3 fruit fly cellular contexts compared by ENCODE assay signal in the genomic region with DNA sequence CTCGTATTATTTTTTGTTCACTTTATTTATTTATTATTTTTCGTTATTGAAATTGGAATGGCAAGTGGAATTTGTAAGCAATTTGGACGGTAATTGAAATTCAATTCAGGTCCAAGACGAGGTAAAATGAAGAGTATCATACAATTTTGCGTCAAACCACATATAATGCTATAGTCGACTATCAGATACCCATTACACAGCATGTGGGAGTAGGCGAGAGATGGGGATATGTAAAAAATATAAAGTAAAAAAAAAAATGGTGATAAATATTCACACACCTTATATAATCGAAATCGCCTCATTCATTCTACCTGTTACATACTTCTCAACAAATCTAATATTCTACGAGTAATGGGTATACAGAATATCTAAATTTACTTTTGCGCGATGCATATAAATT.
TF ChIP-seq lines count a peak whose summit lies in the region.

No protein-coding gene starts in this region.

TF ChIP-seq in whole organism, embryonic, 481 proteins besides CTCF, POLR2A, EP300 and RAD21 (continued from another document):
- TF ChIP-seq Scr (GFP tag; IDR thresholded peaks at IDR 0.05; lab: Robert Waterston, UW; ENCODE audit: partially characterized antibody) (peak; percentile 56), CG34224 (GFP tag; IDR thresholded peaks at IDR 0.05; lab: Robert Waterston, UW; ENCODE audit: partially characterized antibody) (peak; percentile 58; the same call in 1 of the 3 replicates), Xbp1 (GFP tag; optimal IDR thresholded peaks at IDR 0.05; lab: Kevin White, UChicago) (peak; percentile 22), Dll (GFP tag; IDR thresholded peaks at IDR 0.05; lab: Robert Waterston, UW; ENCODE audit: partially characterized antibody) (peak; percentile 24; the same call in 1 of the 4 replicates), lbe (GFP tag; optimal IDR thresholded peaks at IDR 0.05; lab: Kevin White, UChicago) (peak; percentile 29), bsh (GFP tag; optimal IDR thresholded peaks at IDR 0.05; lab: Kevin White, UChicago) (peak in 1 of 2 experiments; percentile 4), CG11398 (GFP tag; optimal IDR thresholded peaks at IDR 0.05; lab: Kevin White, UChicago) (no peak), ato (GFP tag; IDR thresholded peaks at IDR 0.05; lab: Robert Waterston, UW; ENCODE audit: partially characterized antibody) (peak; percentile 49; the same call in 1 of the 2 replicates), D19B (GFP tag; optimal IDR thresholded peaks at IDR 0.05; lab: Kevin White, UChicago) (peak; percentile 81), Sox102F (GFP tag; optimal IDR thresholded peaks at IDR 0.05; lab: Kevin White, UChicago) (peak; percentile 31), grau (tag; optimal IDR thresholded peaks at IDR 0.05; lab: Kevin White, UChicago) (peak; percentile 1), Oli (tag; optimal IDR thresholded peaks at IDR 0.05; lab: Kevin White, UChicago) (peak; percentile 4), bcd (GFP tag; optimal IDR thresholded peaks at IDR 0.05; lab: Kevin White, UChicago) (no peak), nerfin-2 (GFP tag; IDR thresholded peaks at IDR 0.05; lab: Robert Waterston, UW; ENCODE audit: partially characterized antibody) (peak; percentile 71), Bgb (GFP tag; IDR thresholded peaks at IDR 0.05; lab: Robert Waterston, UW; ENCODE audit: partially characterized antibody) (peak; percentile 38), HLH4C (GFP tag; IDR thresholded peaks at IDR 0.05; lab: Robert Waterston, UW; ENCODE audit: partially characterized antibody) (peak; percentile 87), mld (GFP tag; IDR thresholded peaks at IDR 0.05; lab: Robert Waterston, UW; ENCODE audit: partially characterized antibody) (peak; percentile 56; the same call in 1 of the 3 replicates), CG11504 (tag; optimal IDR thresholded peaks at IDR 0.05; lab: Kevin White, UChicago) (peak; percentile 17), Ssrp (tag; optimal IDR thresholded peaks at IDR 0.05; lab: Kevin White, UChicago) (peak; percentile 4), row (GFP tag; IDR thresholded peaks at IDR 0.05; lab: Robert Waterston, UW) (peak; percentile 40; the same call in 2 of the 3 replicates), gem (tag; optimal IDR thresholded peaks at IDR 0.05; lab: Kevin White, UChicago) (peak; percentile 20), CG12769 (tag; optimal IDR thresholded peaks at IDR 0.05; lab: Kevin White, UChicago) (peak; percentile 1), Meics (GFP tag; optimal IDR thresholded peaks at IDR 0.05; lab: Kevin White, UChicago) (no peak), hb (GFP tag; IDR thresholded peaks at IDR 0.05; lab: Robert Waterston, UW; ENCODE audit: partially characterized antibody) (peak; percentile 64; the same call in 1 of the 3 replicates), ase (GFP tag; IDR thresholded peaks at IDR 0.05; lab: Robert Waterston, UW) (no peak)
TF ChIP-seq in whole organism, embryonic: peak in this region for 37.

TF ChIP-seq in whole organism, prepupa, 60 proteins besides CTCF, POLR2A, EP300 and RAD21 (continued from another document):
- TF ChIP-seq CG34406 (GFP tag; optimal IDR thresholded peaks at IDR 0.05; lab: Kevin White, UChicago) = no peak
- TF ChIP-seq Hr4 (GFP tag; optimal IDR thresholded peaks at IDR 0.05; lab: Kevin White, UChicago) = no peak
- TF ChIP-seq Hr39 (GFP tag; optimal IDR thresholded peaks at IDR 0.05; lab: Kevin White, UChicago) = peak; percentile 8
- no peak for TF ChIP-seq OdsH (GFP tag; optimal IDR thresholded peaks at IDR 0.05; lab: Kevin White, UChicago)
- no peak for TF ChIP-seq achi (GFP tag; optimal IDR thresholded peaks at IDR 0.05; lab: Kevin White, UChicago)
- TF ChIP-seq pdm3 (GFP tag; optimal IDR thresholded peaks at IDR 0.05; lab: Kevin White, UChicago) = no peak
- no peak for TF ChIP-seq CG7368 (GFP tag; optimal IDR thresholded peaks at IDR 0.05; lab: Kevin White, UChicago)
- peak; percentile 23 for TF ChIP-seq topi (GFP tag; optimal IDR thresholded peaks at IDR 0.05; lab: Kevin White, UChicago)
- TF ChIP-seq cyc (GFP tag; optimal IDR thresholded peaks at IDR 0.05; lab: Kevin White, UChicago) = peak; percentile 4
- no peak for TF ChIP-seq Ets21C (GFP tag; optimal IDR thresholded peaks at IDR 0.05; lab: Kevin White, UChicago)
- TF ChIP-seq dsx (GFP tag; optimal IDR thresholded peaks at IDR 0.05; lab: Kevin White, UChicago; ENCODE audit: poor library complexity, severe bottlenecking) = no peak
- no peak for TF ChIP-seq CG3919 (GFP tag; optimal IDR thresholded peaks at IDR 0.05; lab: Kevin White, UChicago)
- no peak for TF ChIP-seq CG9139 (GFP tag; optimal IDR thresholded peaks at IDR 0.05; lab: Kevin White, UChicago)
- TF ChIP-seq Eip93F (GFP tag; optimal IDR thresholded peaks at IDR 0.05; lab: Kevin White, UChicago) = no peak
- peak; percentile 3 for TF ChIP-seq Sox102F (GFP tag; optimal IDR thresholded peaks at IDR 0.05; lab: Kevin White, UChicago)
- no peak for TF ChIP-seq CG16779 (tag; optimal IDR thresholded peaks at IDR 0.05; lab: Kevin White, UChicago)
- TF ChIP-seq CG6276 (GFP tag; optimal IDR thresholded peaks at IDR 0.05; lab: Kevin White, UChicago) = no peak
- no peak for TF ChIP-seq Blimp-1 (GFP tag; optimal IDR thresholded peaks at IDR 0.05; lab: Kevin White, UChicago)
- TF ChIP-seq CG8319 (GFP tag; optimal IDR thresholded peaks at IDR 0.05; lab: Kevin White, UChicago) = no peak
- no peak for TF ChIP-seq fd85E (GFP tag; optimal IDR thresholded peaks at IDR 0.05; lab: Kevin White, UChicago)
- peak; percentile 10 for TF ChIP-seq lz (GFP tag; optimal IDR thresholded peaks at IDR 0.05; lab: Kevin White, UChicago)
- TF ChIP-seq CG8119 (GFP tag; IDR thresholded peaks at IDR 0.05; lab: Robert Waterston, UW) = no peak
- no peak for TF ChIP-seq CG3032 (tag; optimal IDR thresholded peaks at IDR 0.05; lab: Kevin White, UChicago)
- no peak for TF ChIP-seq fd59A (GFP tag; optimal IDR thresholded peaks at IDR 0.05; lab: Kevin White, UChicago)
- TF ChIP-seq net (GFP tag; optimal IDR thresholded peaks at IDR 0.05; lab: Kevin White, UChicago) = no peak
- TF ChIP-seq CG6808 (GFP tag; optimal IDR thresholded peaks at IDR 0.05; lab: Kevin White, UChicago) = no peak
- TF ChIP-seq CG1621 (tag; optimal IDR thresholded peaks at IDR 0.05; lab: Kevin White, UChicago) = no peak
- no peak for TF ChIP-seq Gug (GFP tag; IDR thresholded peaks at IDR 0.05; lab: Robert Waterston, UW)
- no peak for TF ChIP-seq CG11294 (GFP tag; IDR thresholded peaks at IDR 0.05; lab: Robert Waterston, UW)

TF ChIP-seq in whole organism, wandering third instar larva, 38 proteins besides CTCF, POLR2A, EP300 and RAD21 (continued from another document):
- TF ChIP-seq CG9705 (GFP tag; optimal IDR thresholded peaks at IDR 0.05; lab: Kevin White, UChicago) = no peak
- TF ChIP-seq foxo (GFP tag; optimal IDR thresholded peaks at IDR 0.05; lab: Kevin White, UChicago) = peak in 1 of 2 experiments; percentile 56
- TF ChIP-seq OdsH (GFP tag; optimal IDR thresholded peaks at IDR 0.05; lab: Kevin White, UChicago) = peak; percentile 54
- peak; percentile 69 for TF ChIP-seq h (GFP tag; optimal IDR thresholded peaks at IDR 0.05; lab: Kevin White, UChicago)
- no peak for TF ChIP-seq Mio (GFP tag; optimal IDR thresholded peaks at IDR 0.05; lab: Kevin White, UChicago)
- no peak for TF ChIP-seq dmrt93B (GFP tag; optimal IDR thresholded peaks at IDR 0.05; lab: Kevin White, UChicago)
- no peak for TF ChIP-seq usp (GFP tag; optimal IDR thresholded peaks at IDR 0.05; lab: Kevin White, UChicago)
